Worm (Caenorhabditis elegans): ENCODE measurements around the gene trk-1.

DNA sequence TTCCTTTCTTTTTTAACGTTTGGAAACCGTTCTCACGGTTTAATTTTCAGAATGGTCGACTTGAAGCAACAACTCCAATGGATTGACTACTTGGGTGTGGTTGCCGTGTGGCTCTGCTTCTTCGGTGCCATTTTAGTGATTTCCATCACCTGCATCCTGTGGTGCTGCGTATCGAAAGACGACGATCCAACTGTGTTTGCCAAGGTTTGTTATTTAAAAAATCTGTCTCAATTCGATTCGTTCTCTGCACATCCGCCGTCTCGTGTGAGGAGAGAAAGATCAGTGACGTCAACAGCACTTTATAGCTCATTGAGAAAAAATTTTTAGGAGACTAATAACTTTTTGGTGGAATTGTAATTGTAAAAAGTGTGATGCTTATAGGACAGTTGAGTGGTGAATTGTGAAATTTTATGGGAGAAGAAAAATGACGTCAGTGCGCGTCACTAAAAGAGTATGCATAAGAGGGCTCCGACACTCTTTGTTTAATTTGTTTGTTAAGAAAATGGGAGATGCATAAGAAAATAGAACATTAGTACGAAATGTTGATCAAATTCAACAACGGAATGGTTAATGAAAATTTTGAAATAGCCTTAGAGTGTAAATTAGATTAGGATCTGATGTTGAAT is 46.8 kb upstream of the trk-1 start, which contains the start of gene C24A3.2:
- TF ChIP-seq nhr-12 (tag; optimal IDR thresholded peaks at IDR 0.05) (no peak), F16B12.6 (tag; optimal IDR thresholded peaks at IDR 0.05) (no peak), aly-2 (tag; optimal IDR thresholded peaks at IDR 0.05) (no peak), lir-3 (tag; optimal IDR thresholded peaks at IDR 0.05; ENCODE audit: poor library complexity) (no peak), blmp-1 (tag; optimal IDR thresholded peaks at IDR 0.05) (no peak), egl-13 (tag; optimal IDR thresholded peaks at IDR 0.05) (no peak), dsc-1 (tag; optimal IDR thresholded peaks at IDR 0.05) (no peak), unc-86 (tag; optimal IDR thresholded peaks at IDR 0.05) (no peak), ztf-11 (tag; optimal IDR thresholded peaks at IDR 0.05) (no peak), nhr-11 (tag; optimal IDR thresholded peaks at IDR 0.05) (no peak), jun-1 (tag; optimal IDR thresholded peaks at IDR 0.05) (no peak), rnt-1 (tag; optimal IDR thresholded peaks at IDR 0.05) (no peak)

Data from whole organism, L1 larva.